Fruit fly (Drosophila melanogaster) whole organism: ENCODE measurements around the gene SecCl.

Source experiments
- CG8478 ChIP-seq: fragments of >200 bp; optimal IDR thresholded peaks from 2 replicates; lab custom pipeline; 2018; ENCODE audit warnings: inconsistent platforms
- EcR ChIP-seq, 2 experiments: fragments of >200 bp; optimal IDR thresholded peaks; 2 replicates each; lab custom pipeline; 2017; ENCODE audit warnings: missing biosample characterization in 2 of 2, missing genetic modification characterization in 2 of 2, missing genetic modification reagents in 2 of 2
- pan ChIP-seq: fragments of >200 bp; optimal IDR thresholded peaks from 2 replicates; lab custom pipeline; 2017
- psq ChIP-seq: fragments of >200 bp; optimal IDR thresholded peaks from 2 replicates; lab custom pipeline; 2017
- usp ChIP-seq: fragments of >200 bp; optimal IDR thresholded peaks from 2 replicates; lab custom pipeline; 2017; ENCODE audit warnings: missing biosample characterization, missing genetic modification characterization, mixed read lengths

DNA sequence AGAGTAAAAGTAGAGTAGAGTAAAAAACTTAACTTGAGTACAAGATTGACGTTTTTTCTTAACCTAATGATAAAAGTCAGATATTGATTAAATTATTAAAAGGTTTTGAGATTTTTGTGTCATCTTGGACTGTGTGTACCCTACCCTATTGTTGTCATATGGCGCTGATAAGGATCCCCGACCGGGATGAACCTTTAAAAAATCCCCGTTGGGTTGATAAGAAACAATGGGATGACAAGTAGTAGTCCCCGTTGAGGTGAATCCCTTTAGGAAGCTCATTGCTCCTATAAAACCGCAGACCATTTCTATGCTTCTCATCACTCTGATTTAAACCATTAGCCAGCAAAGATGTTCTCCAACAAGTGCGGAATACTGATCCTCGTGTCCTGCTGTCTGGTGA lies 24.6 kb downstream of the SecCl start, which contains the start of gene edin:
- TF ChIP-seq EcR (GFP tag; optimal IDR thresholded peaks at IDR 0.05; lab: Kevin White, UChicago) (no peak), usp (GFP tag; lab: Kevin White, UChicago) (no peak), pan (lab: Kevin White, UChicago) (no peak), psq (lab: Kevin White, UChicago) (no peak), CG8478 (lab: Kevin White, UChicago) (no peak)
